Worm (Caenorhabditis elegans) whole organism, L4 larva: ENCODE results near the gene unc-70.

Source experiments
- ceh-20 ChIP-seq: fragments of 200-800 bp; sonication (Bioruptor generic); IDR thresholded peaks from 2 replicates; pipeline ENCODE4 v1.3.6; 2022; ENCODE audit warnings: missing genetic modification reagents, missing genetic modification characterization, missing compliant biosample characterization
- fos-1 ChIP-seq: fragments of 150-350 bp; optimal IDR thresholded peaks from 2 replicates; lab custom pipeline; 2014; ENCODE audit warnings: missing biosample characterization, missing genetic modification characterization
- hif-1 ChIP-seq, 2 experiments: sonication (generic microtip); optimal IDR thresholded peaks; 2 replicates each; lab custom pipeline; 2016 to 2017; ENCODE audit warnings: missing compliant biosample characterization in 2 of 2, missing genetic modification characterization in 2 of 2, missing genetic modification reagents in 2 of 2, missing genotype in 2 of 2, mild to moderate bottlenecking in 1 of 2
- nhr-25 ChIP-seq: sonication (generic microtip); optimal IDR thresholded peaks from 2 replicates; lab custom pipeline; 2017; ENCODE audit warnings: missing genetic modification characterization, mild to moderate bottlenecking, missing compliant biosample characterization, antibody characterized with exemption, moderate library complexity, borderline replicate concordance; ENCODE audit not compliant: insufficient read depth
- nhr-28 ChIP-seq: fragments of 150-350 bp; optimal IDR thresholded peaks from 2 replicates; lab custom pipeline; 2014; ENCODE audit warnings: missing biosample characterization, missing genetic modification characterization
- tra-1 ChIP-seq: fragments of 200-800 bp; sonication (Bioruptor generic); IDR thresholded peaks from 2 replicates; pipeline ENCODE4 v1.3.6; 2022; ENCODE audit warnings: missing genetic modification reagents, missing genetic modification characterization, missing compliant biosample characterization

DNA sequence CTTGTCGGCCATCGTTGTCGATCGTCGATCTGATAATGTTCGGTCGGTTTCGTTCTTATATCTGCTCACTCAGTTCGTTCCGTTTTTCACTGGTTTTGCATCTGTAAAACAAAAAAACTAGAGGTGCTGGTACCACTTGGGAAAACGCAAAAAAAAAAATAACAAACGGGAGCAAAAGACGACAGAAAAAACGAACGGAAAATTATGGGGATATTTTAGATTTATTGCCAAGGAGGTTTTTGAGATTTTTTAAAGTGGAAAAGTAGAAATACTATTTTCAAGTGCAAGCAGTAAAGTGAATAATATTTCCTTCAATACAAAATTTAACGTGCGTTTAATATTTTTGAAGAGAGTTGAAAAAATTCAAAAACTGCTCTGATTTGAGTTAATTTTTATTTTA lies 47.8 kb downstream of the unc-70 start, which contains the start of gene unc-68:
- no peak for TF ChIP-seq nhr-28 (tag; lab: Kevin White, UChicago)
- no peak for TF ChIP-seq ceh-20
- no peak for TF ChIP-seq tra-1 (GFP tag; lab: Robert Waterston, UW)
- TF ChIP-seq nhr-25 (tag; lab: Kevin White, UChicago) = no peak
- no peak for TF ChIP-seq fos-1 (tag; lab: Kevin White, UChicago)
- no peak for TF ChIP-seq hif-1 (tag; optimal IDR thresholded peaks at IDR 0.05; lab: Kevin White, UChicago)
